Fruit fly (Drosophila melanogaster) whole organism, wandering third instar larva: ENCODE data around the gene CG14275.

ENCODE experiments used
- Dfd ChIP-seq: fragments of >200 bp; optimal IDR thresholded peaks from 2 replicates; lab custom pipeline; 2017; ENCODE audit warnings: missing biosample characterization, missing genetic modification characterization
- Mio ChIP-seq: sonication (Bioruptor generic); optimal IDR thresholded peaks from 2 replicates; lab custom pipeline; 2016; ENCODE audit warnings: missing biosample characterization, missing genetic modification characterization
- Myc ChIP-seq: fragments of >200 bp; optimal IDR thresholded peaks from 2 replicates; lab custom pipeline; 2017
- Sp1 ChIP-seq: fragments of 200-800 bp; sonication (Bioruptor generic); optimal IDR thresholded peaks from 3 replicates; lab custom pipeline; 2019; ENCODE audit warnings: missing biosample characterization, mild to moderate bottlenecking, missing genetic modification characterization, moderate library complexity
- br ChIP-seq: fragments of 200-800 bp; sonication (Bioruptor generic); optimal IDR thresholded peaks from 2 replicates; lab custom pipeline; 2016; ENCODE audit warnings: missing biosample characterization, missing genetic modification characterization
- dl ChIP-seq, 2 experiments: fragments of 175-275, 200-275 bp in 1 of 2; fragments of 200-275 bp in 1 of 2; sonication (Bioruptor generic); optimal IDR thresholded peaks; lab custom pipeline; 2018; ENCODE audit warnings: mild to moderate bottlenecking in 2 of 2, missing biosample characterization in 2 of 2, missing genetic modification characterization in 2 of 2, moderate library complexity in 2 of 2; ENCODE audit not compliant: partially characterized antibody in 2 of 2, insufficient read depth in 1 of 2
- dsf ChIP-seq: sonication (Bioruptor generic); optimal IDR thresholded peaks from 2 replicates; lab custom pipeline; 2016; ENCODE audit warnings: missing biosample characterization, missing genetic modification characterization, borderline replicate concordance
- foxo ChIP-seq, 2 experiments: fragments of 200-800 bp; sonication (Bioruptor generic); optimal IDR thresholded peaks; 2 replicates in 1 of 2; 3 replicates in 1 of 2; lab custom pipeline; 2016 to 2017; ENCODE audit warnings: missing biosample characterization in 2 of 2, missing genetic modification characterization in 2 of 2
- fru ChIP-seq: fragments of 200-800 bp; sonication (Bioruptor generic); optimal IDR thresholded peaks from 3 replicates; lab custom pipeline; 2016; ENCODE audit warnings: missing biosample characterization, mild to moderate bottlenecking, missing genetic modification characterization
- jim ChIP-seq: fragments of 175-275, 200-325 bp; sonication (Bioruptor generic); optimal IDR thresholded peaks from 2 replicates; lab custom pipeline; 2016; ENCODE audit warnings: missing biosample characterization, mild to moderate bottlenecking, missing genetic modification characterization
- pan ChIP-seq: fragments of >200 bp; optimal IDR thresholded peaks from 2 replicates; lab custom pipeline; 2017
- rgr ChIP-seq: fragments of 200-800 bp; sonication (Bioruptor generic); optimal IDR thresholded peaks from 3 replicates; lab custom pipeline; 2016; ENCODE audit warnings: missing biosample characterization, mild to moderate bottlenecking, missing genetic modification characterization

DNA sequence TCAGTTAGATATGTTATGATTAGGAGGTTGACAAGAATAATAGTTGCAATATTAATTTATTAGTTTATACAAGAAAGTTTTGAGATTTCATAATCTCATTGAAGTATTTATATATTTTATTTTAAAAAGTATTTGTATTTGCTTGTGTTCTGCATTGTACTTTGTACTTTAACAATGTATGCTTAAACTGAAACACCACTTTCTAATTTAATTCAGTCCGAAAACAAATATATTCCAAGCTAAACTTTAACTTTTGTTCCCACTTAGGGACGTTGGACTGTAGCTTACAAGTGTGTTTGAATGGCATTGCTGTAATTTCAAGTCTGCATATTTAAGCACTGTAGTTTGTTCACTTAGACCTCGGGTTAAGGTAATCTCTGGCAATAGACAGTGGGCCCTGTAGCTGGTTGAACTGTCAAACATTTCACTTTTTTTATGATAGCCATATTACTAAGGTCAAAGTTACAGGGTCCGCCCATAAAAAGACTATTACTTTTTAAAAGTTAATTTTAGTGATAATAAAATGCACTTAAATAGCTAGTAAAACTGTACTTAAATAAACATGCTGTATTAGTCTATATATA, 44.2 kb downstream of the CG14275 start:
- no peak for TF ChIP-seq Myc (lab: Kevin White, UChicago)
- TF ChIP-seq fru (GFP tag; lab: Kevin White, UChicago), result no peak
- no peak for TF ChIP-seq foxo (GFP tag; optimal IDR thresholded peaks at IDR 0.05; lab: Kevin White, UChicago)
- no peak for TF ChIP-seq Sp1 (GFP tag; lab: Kevin White, UChicago)
- TF ChIP-seq dl (GFP tag; optimal IDR thresholded peaks at IDR 0.05; lab: Kevin White, UChicago; ENCODE audit: insufficient read depth in 1 of 2, partially characterized antibody in 2 of 2), result no peak
- TF ChIP-seq rgr, result no peak
- TF ChIP-seq dsf (GFP tag; lab: Kevin White, UChicago), result no peak
- no peak for TF ChIP-seq pan (lab: Kevin White, UChicago)
- no peak for TF ChIP-seq br
- TF ChIP-seq Dfd (GFP tag; lab: Kevin White, UChicago), result no peak
- no peak for TF ChIP-seq Mio (GFP tag; lab: Kevin White, UChicago)
- TF ChIP-seq jim (GFP tag; lab: Kevin White, UChicago), result no peak
